Worm (Caenorhabditis elegans): ENCODE results near the gene nhr-203.

- TF ChIP-seq nhr-77 (tag; optimal IDR thresholded peaks at IDR 0.05): no peak
- no peak for TF ChIP-seq madf-5 (GFP tag; IDR thresholded peaks at IDR 0.05)
- TF ChIP-seq ama-1 (optimal IDR thresholded peaks at IDR 0.05): no peak
- TF ChIP-seq mdl-1 (tag; optimal IDR thresholded peaks at IDR 0.05): no peak
- no peak for TF ChIP-seq ces-1 (GFP tag; optimal IDR thresholded peaks at IDR 0.05)
- TF ChIP-seq gei-8 (GFP tag; optimal IDR thresholded peaks at IDR 0.05): no peak
- TF ChIP-seq zag-1 (tag; optimal IDR thresholded peaks at IDR 0.05): no peak
- no peak for TF ChIP-seq Y5F2A.4 (GFP tag; optimal IDR thresholded peaks at IDR 0.05)
- TF ChIP-seq nhr-111 (GFP tag; optimal IDR thresholded peaks at IDR 0.05): no peak
These were observed 19.5 kb downstream of the nhr-203 start for ce11 chrV:479046-479445.

Measured in whole organism, L4 larva.